Worm (Caenorhabditis elegans) whole organism, L3 larva: ENCODE data around the gene nhr-262.

ENCODE experiments used
- aly-2 ChIP-seq: fragments of 150-350 bp; optimal IDR thresholded peaks from 2 replicates; lab custom pipeline; 2014; ENCODE audit warnings: missing biosample characterization, missing genetic modification characterization
- ceh-16 ChIP-seq: sonication (generic microtip); optimal IDR thresholded peaks from 2 replicates; lab custom pipeline; 2017; ENCODE audit warnings: missing biosample characterization, missing genetic modification characterization
- daf-12 ChIP-seq: fragments of 150-350 bp; optimal IDR thresholded peaks from 2 replicates; lab custom pipeline; 2014; ENCODE audit warnings: missing biosample characterization, missing genetic modification reagents, missing genetic modification characterization
- egl-27 ChIP-seq: sonication (generic microtip); optimal IDR thresholded peaks from 4 replicates; lab custom pipeline; 2017; ENCODE audit warnings: missing biosample characterization, missing genetic modification reagents, missing genetic modification characterization
- elt-2 ChIP-seq: sonication (generic microtip); optimal IDR thresholded peaks from 2 replicates; lab custom pipeline; 2016; ENCODE audit warnings: missing genetic modification reagents, mild to moderate bottlenecking, missing genetic modification characterization, missing compliant biosample characterization
- elt-3 ChIP-seq, 3 experiments: fragments of 150-350 bp in 1 of 3; sonication (generic microtip) in 2 of 3; optimal IDR thresholded peaks; 2 replicates in 2 of 3; 4 replicates in 1 of 3; lab custom pipeline; 2014 to 2017; ENCODE audit warnings: missing biosample characterization in 3 of 3, missing genetic modification characterization in 3 of 3
- eor-1 ChIP-seq, 2 experiments: fragments of 150-350 bp; optimal IDR thresholded peaks; 2 replicates each; lab custom pipeline; 2014 to 2018; ENCODE audit warnings: missing biosample characterization in 2 of 2, missing genetic modification characterization in 2 of 2
- nhr-11 ChIP-seq: fragments of 150-350 bp; optimal IDR thresholded peaks from 2 replicates; lab custom pipeline; 2014; ENCODE audit warnings: missing biosample characterization, missing genetic modification characterization
- nhr-237 ChIP-seq: fragments of 150-350 bp; optimal IDR thresholded peaks from 2 replicates; lab custom pipeline; 2014; ENCODE audit warnings: missing biosample characterization, missing genetic modification characterization
- nhr-28 ChIP-seq: fragments of 150-350 bp; optimal IDR thresholded peaks from 2 replicates; lab custom pipeline; 2014; ENCODE audit warnings: missing biosample characterization, missing genetic modification characterization
- tbx-2 ChIP-seq: sonication (generic microtip); optimal IDR thresholded peaks from 2 replicates; lab custom pipeline; 2016; ENCODE audit warnings: mild to moderate bottlenecking, missing genetic modification characterization, missing compliant biosample characterization
- unc-39 ChIP-seq: sonication (generic microtip); optimal IDR thresholded peaks from 4 replicates; lab custom pipeline; 2017; ENCODE audit warnings: missing biosample characterization, missing genetic modification characterization

- TF ChIP-seq nhr-237 (tag; lab: Kevin White, UChicago) (no peak), unc-39 (tag; lab: Kevin White, UChicago) (no peak), aly-2 (tag; lab: Kevin White, UChicago) (no peak), elt-3 (tag; optimal IDR thresholded peaks at IDR 0.05; lab: Kevin White, UChicago) (no peak), nhr-11 (tag; lab: Kevin White, UChicago) (no peak), eor-1 (tag; optimal IDR thresholded peaks at IDR 0.05; lab: Kevin White, UChicago) (no peak), ceh-16 (tag; lab: Kevin White, UChicago) (no peak), daf-12 (tag; lab: Kevin White, UChicago) (no peak), elt-2 (tag; lab: Kevin White, UChicago) (no peak), egl-27 (tag; lab: Kevin White, UChicago) (no peak), nhr-28 (no peak), tbx-2 (tag; lab: Kevin White, UChicago) (no peak)
Measured at ce11 chrV:16880679-16881078, 24.0 kb upstream of the nhr-262 start, which contains the start of gene F09C6.14.
